Worm (Caenorhabditis elegans): Measurements from ENCODE around the gene K01B6.4.
A peak's percentile ranks its signal among the peaks of the same experiment; 100 is the strongest.

K01B6.4 gene

DNA sequence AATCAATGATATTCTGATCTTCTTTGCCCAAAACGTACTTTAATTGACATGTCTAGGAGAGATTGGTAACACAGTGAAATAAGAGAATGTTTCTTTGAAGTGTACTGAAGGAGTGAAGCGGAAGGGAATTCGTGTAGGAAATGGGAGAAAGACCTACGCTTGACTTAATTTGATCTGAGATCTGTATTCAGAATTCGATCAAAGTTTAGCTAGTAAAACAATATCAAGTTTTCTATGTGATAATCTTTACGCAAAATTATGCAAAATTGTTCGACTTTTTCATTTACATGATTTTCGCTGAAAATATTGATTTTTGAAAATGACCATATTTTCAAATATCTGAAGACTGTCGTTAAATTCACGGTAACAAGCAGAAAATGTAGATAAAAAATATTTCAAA lies at the start of gene K01B6.4:
Gene K01B6.4, minus strand, starts transcription at position 101 of the 400 bp plus-strand sequence.
- TF ChIP-seq ceh-22 (tag; optimal IDR thresholded peaks at IDR 0.05), result no peak
- TF ChIP-seq sox-2 (GFP tag; IDR thresholded peaks at IDR 0.05), result no peak
- no peak for TF ChIP-seq ahr-1 (tag; optimal IDR thresholded peaks at IDR 0.05)
- TF ChIP-seq tbx-2 (tag; optimal IDR thresholded peaks at IDR 0.05), result no peak

ce11 chrIII:9346722-9347121 lies 49.5 kb upstream of the K01B6.4 start:
- TF ChIP-seq fkh-6 (tag; optimal IDR thresholded peaks at IDR 0.05) (no peak), fax-1 (tag; optimal IDR thresholded peaks at IDR 0.05) (no peak), sdc-2 (tag; optimal IDR thresholded peaks at IDR 0.05) (no peak), pax-1 (tag; optimal IDR thresholded peaks at IDR 0.05) (no peak), ahr-1 (tag; optimal IDR thresholded peaks at IDR 0.05) (no peak), unc-42 (tag; optimal IDR thresholded peaks at IDR 0.05) (no peak), sox-4 (tag; optimal IDR thresholded peaks at IDR 0.05) (no peak), hlh-15 (tag; optimal IDR thresholded peaks at IDR 0.05) (no peak), pqm-1 (tag; optimal IDR thresholded peaks at IDR 0.05) (no peak), hlh-8 (tag; optimal IDR thresholded peaks at IDR 0.05) (no peak)

DNA sequence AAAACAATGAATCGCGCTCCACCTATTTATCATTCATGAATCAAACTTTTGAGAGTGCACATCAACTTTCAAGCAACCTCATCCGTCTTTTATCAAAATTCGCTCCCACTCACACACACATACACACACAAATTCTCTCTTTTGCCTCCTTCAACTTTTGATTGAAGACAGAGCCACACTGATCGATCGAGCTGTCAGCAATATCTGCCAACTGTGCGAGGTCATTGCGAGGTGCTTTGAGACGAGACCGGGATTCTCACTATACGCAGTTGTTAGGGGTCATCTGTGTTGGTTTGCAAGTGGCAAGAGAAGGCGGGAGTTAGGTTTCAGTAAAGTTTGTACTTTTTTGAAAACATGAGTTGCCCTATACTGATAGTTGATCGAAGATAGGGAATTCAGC lies 48.9 kb upstream of the K01B6.4 start:
- TF ChIP-seq ceh-9 (tag; optimal IDR thresholded peaks at IDR 0.05) (no peak), pha-4 (tag; optimal IDR thresholded peaks at IDR 0.05) (no peak), zip-5 (tag; optimal IDR thresholded peaks at IDR 0.05) (no peak), unc-55 (GFP tag; optimal IDR thresholded peaks at IDR 0.05) (peak; percentile 97), ceh-18 (tag; optimal IDR thresholded peaks at IDR 0.05) (peak; percentile 1)

DNA sequence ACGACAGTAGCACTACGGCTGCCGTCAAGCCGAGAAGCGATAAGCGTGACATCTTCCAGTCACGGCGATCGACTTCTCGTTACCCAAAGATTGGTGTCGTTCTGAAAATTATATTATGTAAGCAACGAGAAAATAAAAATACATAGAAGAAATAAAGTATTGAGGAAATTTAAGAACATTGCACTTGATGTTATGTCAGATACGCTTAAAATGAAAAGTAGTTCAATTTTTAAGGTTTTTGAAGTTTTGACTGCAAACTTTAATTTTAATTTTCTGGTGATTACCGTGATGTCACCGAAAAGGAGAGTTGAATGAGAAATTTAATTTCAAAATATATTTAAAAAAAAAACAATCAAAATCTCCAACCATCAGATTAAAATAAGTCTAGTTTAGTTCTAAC lies 47.1 kb upstream of the K01B6.4 start, which contains the start of gene emb-9:
Gene emb-9, minus strand, starts transcription at position 101 of the 400 bp plus-strand sequence.
- no peak for TF ChIP-seq elt-2 (tag; optimal IDR thresholded peaks at IDR 0.05)

- no peak for TF ChIP-seq unc-55 (GFP tag; optimal IDR thresholded peaks at IDR 0.05)
- TF ChIP-seq rnt-1 (tag; optimal IDR thresholded peaks at IDR 0.05), result no peak
- TF ChIP-seq hlh-15 (tag; optimal IDR thresholded peaks at IDR 0.05), result no peak
- TF ChIP-seq K09A11.1 (tag; optimal IDR thresholded peaks at IDR 0.05; ENCODE audit: insufficient read depth), result no peak
- no peak for TF ChIP-seq unc-86 (tag; optimal IDR thresholded peaks at IDR 0.05)
- TF ChIP-seq nfya-1 (tag; optimal IDR thresholded peaks at IDR 0.05), result no peak
- no peak for TF ChIP-seq ref-2 (tag; optimal IDR thresholded peaks at IDR 0.05)
- no peak for TF ChIP-seq T23F11.4 (GFP tag; optimal IDR thresholded peaks at IDR 0.05)
- no peak for TF ChIP-seq madf-2 (tag; optimal IDR thresholded peaks at IDR 0.05)
- TF ChIP-seq ceh-48 (tag; optimal IDR thresholded peaks at IDR 0.05), result no peak
- TF ChIP-seq syd-9 (tag; optimal IDR thresholded peaks at IDR 0.05), result no peak
Measured at ce11 chrIII:9340025-9340424, 42.8 kb upstream of the K01B6.4 start.

DNA sequence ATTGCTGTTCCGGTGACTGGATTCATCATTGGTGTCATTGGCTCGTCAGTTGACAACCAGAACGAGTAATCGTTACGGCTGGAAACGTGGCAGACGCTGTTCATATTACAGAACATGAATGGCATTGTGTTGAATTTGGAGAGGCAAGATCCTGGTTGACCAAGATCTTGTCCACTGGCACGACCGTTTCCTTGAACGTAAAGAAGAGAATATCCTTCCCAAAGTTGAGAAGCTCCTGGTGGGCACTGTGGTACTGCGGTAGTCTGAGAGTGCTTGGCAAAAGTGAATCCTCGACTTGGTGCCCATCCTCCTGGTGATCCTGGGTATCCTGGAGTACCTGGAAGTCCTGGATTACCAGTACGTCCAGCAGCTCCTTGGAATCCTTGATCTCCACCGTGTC lies 40.7 kb upstream of the K01B6.4 start:
- TF ChIP-seq sox-4 (tag; optimal IDR thresholded peaks at IDR 0.05), result no peak
- TF ChIP-seq ceh-31 (tag; optimal IDR thresholded peaks at IDR 0.05), result no peak
- no peak for TF ChIP-seq ama-1 (optimal IDR thresholded peaks at IDR 0.05)
- no peak for TF ChIP-seq ceh-2 (tag; optimal IDR thresholded peaks at IDR 0.05)
- TF ChIP-seq dve-1 (tag; optimal IDR thresholded peaks at IDR 0.05), result no peak

- TF ChIP-seq ceh-14 (tag; optimal IDR thresholded peaks at IDR 0.05) (no peak), fkh-6 (tag; optimal IDR thresholded peaks at IDR 0.05) (no peak), ztf-16 (tag; optimal IDR thresholded peaks at IDR 0.05) (no peak), nfya-1 (tag; optimal IDR thresholded peaks at IDR 0.05) (no peak), ama-1 (optimal IDR thresholded peaks at IDR 0.05) (no peak), tbx-2 (tag; optimal IDR thresholded peaks at IDR 0.05) (no peak), elt-2 (tag; optimal IDR thresholded peaks at IDR 0.05) (no peak), unc-3 (GFP tag; conservative IDR thresholded peaks at IDR 0.05) (no peak), unc-3 (tag; optimal IDR thresholded peaks at IDR 0.05) (no peak), C38D4.7 (GFP tag; optimal IDR thresholded peaks at IDR 0.05) (no peak), ceh-24 (tag; optimal IDR thresholded peaks at IDR 0.05) (no peak), K09A11.1 (tag; optimal IDR thresholded peaks at IDR 0.05; ENCODE audit: insufficient read depth) (no peak), pag-3 (tag; optimal IDR thresholded peaks at IDR 0.05; ENCODE audit: borderline replicate concordance) (no peak), ceh-45 (GFP tag; IDR thresholded peaks at IDR 0.05) (no peak), pax-1 (tag; optimal IDR thresholded peaks at IDR 0.05) (no peak), nhr-232 (tag; optimal IDR thresholded peaks at IDR 0.05) (no peak), ceh-34 (tag; optimal IDR thresholded peaks at IDR 0.05) (no peak)
Measured at ce11 chrIII:9336807-9337206, 39.6 kb upstream of the K01B6.4 start.
